Worm (Caenorhabditis elegans) whole organism, L1 larva: Measurements from ENCODE around the gene Y15E3A.4.

Experiments used
- F16B12.6 ChIP-seq: fragments of 150-350 bp; optimal IDR thresholded peaks from 2 replicates; lab custom pipeline; 2014; ENCODE audit warnings: missing biosample characterization, missing genetic modification characterization
- Y116A8C.19 ChIP-seq: sonication (generic microtip); optimal IDR thresholded peaks from 2 replicates; lab custom pipeline; 2016; ENCODE audit warnings: missing compliant biosample characterization, missing genetic modification characterization, borderline replicate concordance
- blmp-1 ChIP-seq: fragments of 150-350 bp; optimal IDR thresholded peaks from 2 replicates; lab custom pipeline; 2014; ENCODE audit warnings: missing biosample characterization, missing genetic modification characterization
- ceh-8 ChIP-seq: fragments of 200-800 bp; sonication (Bioruptor generic); optimal IDR thresholded peaks from 2 replicates; lab custom pipeline; 2018; ENCODE audit warnings: mild to moderate bottlenecking, missing genetic modification characterization, moderate library complexity, missing compliant biosample characterization
- ceh-82 ChIP-seq, 3 experiments: fragments of 150-350 bp in 1 of 3; sonication (generic microtip) in 2 of 3; optimal IDR thresholded peaks; 2 replicates each; lab custom pipeline; 2014 to 2017; ENCODE audit warnings: missing biosample characterization in 3 of 3, missing genetic modification characterization in 3 of 3
- efl-3 ChIP-seq: fragments of 200-800 bp; sonication (Bioruptor generic); optimal IDR thresholded peaks from 2 replicates; lab custom pipeline; 2018; ENCODE audit warnings: mild to moderate bottlenecking, missing genetic modification characterization, missing compliant biosample characterization
- egl-13 ChIP-seq: sonication (generic microtip); optimal IDR thresholded peaks from 2 replicates; lab custom pipeline; 2016; ENCODE audit warnings: missing genotype, missing genetic modification reagents, missing genetic modification characterization, missing compliant biosample characterization
- egl-27 ChIP-seq, 2 experiments: fragments of 150-350 bp in 1 of 2; sonication (generic microtip); optimal IDR thresholded peaks; 3 replicates each; lab custom pipeline; 2017 to 2018; ENCODE audit warnings: missing biosample characterization in 2 of 2, missing genetic modification characterization in 2 of 2, missing genetic modification reagents in 2 of 2
- ets-5 ChIP-seq: fragments of 200-800 bp; sonication (Bioruptor generic); IDR thresholded peaks from 2 replicates; pipeline ENCODE4 v1.3.6; 2022; ENCODE audit warnings: missing genetic modification characterization, missing compliant biosample characterization
- fkh-8 ChIP-seq: sonication (generic microtip); optimal IDR thresholded peaks from 2 replicates; lab custom pipeline; 2016; ENCODE audit warnings: mild to moderate bottlenecking, missing genetic modification characterization, missing compliant biosample characterization
- grh-1 ChIP-seq: fragments of 200-800 bp; sonication (Bioruptor generic); IDR thresholded peaks from 2 replicates; pipeline ENCODE4 v1.3.6; 2022; ENCODE audit warnings: missing genetic modification reagents, missing genetic modification characterization, missing compliant biosample characterization
- hlh-17 ChIP-seq: fragments of 200-800 bp; sonication (Bioruptor generic); optimal IDR thresholded peaks from 2 replicates; lab custom pipeline; 2018; ENCODE audit warnings: missing genetic modification characterization, mild to moderate bottlenecking, missing compliant biosample characterization, moderate library complexity, borderline replicate concordance
- hpl-2 ChIP-seq: fragments of 150-350 bp; optimal IDR thresholded peaks from 2 replicates; lab custom pipeline; 2014; ENCODE audit warnings: missing biosample characterization, missing genetic modification reagents, missing genetic modification characterization
- irx-1 ChIP-seq: sonication (generic microtip); optimal IDR thresholded peaks from 2 replicates; lab custom pipeline; 2016; ENCODE audit warnings: missing genetic modification characterization, missing compliant biosample characterization
- jun-1 ChIP-seq: fragments of 150-350 bp; optimal IDR thresholded peaks from 2 replicates; lab custom pipeline; 2014; ENCODE audit warnings: missing biosample characterization, missing genetic modification reagents, missing genetic modification characterization
- lin-13 ChIP-seq: fragments of 150-350 bp; optimal IDR thresholded peaks from 2 replicates; lab custom pipeline; 2014; ENCODE audit warnings: missing biosample characterization, missing genetic modification reagents, missing genetic modification characterization
- lin-14 ChIP-seq: fragments of 200-800 bp; sonication (Bioruptor generic); optimal IDR thresholded peaks from 2 replicates; lab custom pipeline; 2018; ENCODE audit warnings: mild to moderate bottlenecking, missing genetic modification characterization, moderate library complexity, missing compliant biosample characterization
- lin-15B ChIP-seq: fragments of 150-350 bp; sonication (generic microtip); optimal IDR thresholded peaks from 3 replicates; lab custom pipeline; 2014; ENCODE audit warnings: missing biosample characterization, missing genetic modification characterization
- lin-35 ChIP-seq, 2 experiments: fragments of 150-350 bp; optimal IDR thresholded peaks; 2 replicates each; lab custom pipeline; 2014; ENCODE audit warnings: missing biosample characterization in 2 of 2, missing genetic modification characterization in 2 of 2, missing genetic modification reagents in 2 of 2
- nhr-12 ChIP-seq: sonication (generic microtip); optimal IDR thresholded peaks from 2 replicates; lab custom pipeline; 2017; ENCODE audit warnings: missing biosample characterization, missing genetic modification characterization
- nhr-20 ChIP-seq: sonication (generic microtip); optimal IDR thresholded peaks from 2 replicates; lab custom pipeline; 2016; ENCODE audit warnings: mild to moderate bottlenecking, missing genetic modification characterization, missing compliant biosample characterization
- nhr-71 ChIP-seq: sonication (generic microtip); optimal IDR thresholded peaks from 2 replicates; lab custom pipeline; 2016; ENCODE audit warnings: mild to moderate bottlenecking, missing genetic modification characterization, moderate library complexity, missing compliant biosample characterization
- nhr-77 ChIP-seq: fragments of 150-350 bp; optimal IDR thresholded peaks from 2 replicates; lab custom pipeline; 2014; ENCODE audit warnings: missing biosample characterization, missing genetic modification characterization
- nhr-85 ChIP-seq: sonication (generic microtip); peaks from one replicate; lab custom pipeline; 2016; ENCODE audit warnings: missing genetic modification characterization, inconsistent platforms, missing compliant biosample characterization
- nhr-90 ChIP-seq: sonication (generic microtip); optimal IDR thresholded peaks from 2 replicates; lab custom pipeline; 2016; ENCODE audit warnings: mild to moderate bottlenecking, missing genetic modification characterization, missing compliant biosample characterization; ENCODE audit not compliant: poor library complexity
- pag-3 ChIP-seq: sonication (generic microtip); optimal IDR thresholded peaks from 2 replicates; lab custom pipeline; 2017; ENCODE audit warnings: missing genetic modification characterization, mild to moderate bottlenecking, missing compliant biosample characterization, antibody characterized with exemption, borderline replicate concordance; ENCODE audit not compliant: insufficient read depth
- pax-3 ChIP-seq: fragments of 200-800 bp; sonication (Bioruptor generic); optimal IDR thresholded peaks from 2 replicates; lab custom pipeline; 2018; ENCODE audit warnings: mild to moderate bottlenecking, missing genetic modification characterization, moderate library complexity, missing compliant biosample characterization
- snpc-4 ChIP-seq: fragments of 150-350 bp; optimal IDR thresholded peaks from 2 replicates; lab custom pipeline; 2014; ENCODE audit warnings: missing biosample characterization, missing genetic modification characterization
- snu-23 ChIP-seq: sonication (generic microtip); optimal IDR thresholded peaks from 2 replicates; lab custom pipeline; 2016; ENCODE audit warnings: missing genetic modification characterization, missing compliant biosample characterization
- sptf-1 ChIP-seq: fragments of 150-350 bp; optimal IDR thresholded peaks from 2 replicates; lab custom pipeline; 2014; ENCODE audit warnings: missing biosample characterization, missing genetic modification characterization
- tbx-2 ChIP-seq: sonication (generic microtip); optimal IDR thresholded peaks from 2 replicates; lab custom pipeline; 2016; ENCODE audit warnings: missing genetic modification characterization, missing compliant biosample characterization
- tlp-1 ChIP-seq: fragments of 150-350 bp; optimal IDR thresholded peaks from 2 replicates; lab custom pipeline; 2014; ENCODE audit warnings: missing biosample characterization, missing genetic modification characterization
- unc-130 ChIP-seq: fragments of 150-350 bp; optimal IDR thresholded peaks from 2 replicates; lab custom pipeline; 2017; ENCODE audit warnings: missing biosample characterization, missing genetic modification characterization, inconsistent platforms
- unc-30 ChIP-seq: sonication (generic microtip); optimal IDR thresholded peaks from 2 replicates; lab custom pipeline; 2017; ENCODE audit warnings: missing biosample characterization, missing genetic modification characterization
- unc-62 ChIP-seq: fragments of 150-350 bp; optimal IDR thresholded peaks from 2 replicates; lab custom pipeline; 2014; ENCODE audit warnings: missing biosample characterization, missing genetic modification reagents, missing genetic modification characterization
- vab-15 ChIP-seq: sonication (generic microtip); optimal IDR thresholded peaks from 2 replicates; lab custom pipeline; 2017; ENCODE audit warnings: missing genotype, mild to moderate bottlenecking, missing genetic modification characterization, missing compliant biosample characterization
- zag-1 ChIP-seq: fragments of 150-350 bp; optimal IDR thresholded peaks from 2 replicates; lab custom pipeline; 2014; ENCODE audit warnings: missing biosample characterization, missing genetic modification characterization

The Y15E3A.4 gene

DNA sequence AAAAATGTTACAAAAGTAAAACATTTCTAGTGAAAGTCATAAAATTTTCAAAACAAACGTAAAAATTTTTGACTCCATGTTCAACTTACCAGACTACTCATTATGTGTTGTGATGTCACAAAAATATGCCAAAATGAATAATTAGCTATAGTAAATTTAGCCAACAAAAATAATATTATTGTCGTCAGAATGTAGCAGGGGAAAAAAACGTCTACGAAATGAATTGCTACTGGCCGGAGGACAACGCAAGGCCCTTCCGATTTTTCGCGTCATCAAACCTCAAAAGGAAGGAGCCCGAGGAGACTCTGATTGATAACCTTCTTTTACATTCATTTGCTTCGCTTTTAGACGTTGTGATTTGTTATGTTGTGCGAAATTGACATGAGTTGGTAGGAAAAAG is 27.9 kb upstream of the Y15E3A.4 start, which contains the start of gene ser-2:
Gene ser-2 (minus strand): TSS at position 101 of the 400 bp plus-strand sequence.
- TF ChIP-seq unc-30 (no peak), unc-130 (tag; lab: Kevin White, UChicago) (no peak), lin-35 (GFP tag; optimal IDR thresholded peaks at IDR 0.05; lab: Kevin White, UChicago) (no peak), nhr-71 (tag; lab: Kevin White, UChicago) (no peak), pag-3 (no peak), nhr-20 (tag; lab: Kevin White, UChicago) (no peak), blmp-1 (tag; lab: Kevin White, UChicago) (no peak), jun-1 (tag; lab: Kevin White, UChicago) (no peak), tbx-2 (tag; lab: Kevin White, UChicago) (no peak), efl-3 (no peak), Y116A8C.19 (tag; lab: Kevin White, UChicago) (no peak), irx-1 (no peak)
- TF ChIP-seq, all 84 proteins: peak for 0

DNA sequence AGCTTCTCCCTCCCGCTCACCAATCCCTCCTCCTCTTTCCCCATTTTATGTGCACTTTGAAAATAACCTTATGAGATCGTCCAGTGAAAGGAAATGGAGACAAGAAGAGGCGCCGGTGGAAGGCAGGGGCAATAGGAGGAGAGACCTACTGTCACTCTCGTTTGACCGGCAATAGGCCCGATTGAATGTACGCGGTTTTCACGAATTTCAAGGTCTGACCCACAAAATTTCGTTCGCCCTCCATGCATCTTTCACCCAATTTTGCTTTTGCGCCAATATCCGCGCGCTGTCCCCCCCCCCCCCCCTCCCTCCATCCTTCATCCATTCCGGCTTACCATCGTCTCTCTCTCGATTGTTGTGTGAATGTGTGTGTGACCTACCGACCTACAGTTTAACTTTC is 23.1 kb upstream of the Y15E3A.4 start:
- no peak for TF ChIP-seq sptf-1 (tag; lab: Kevin White, UChicago)
- peak; percentile 29 for TF ChIP-seq nhr-85 (tag; lab: Kevin White, UChicago)
- peak; percentile 84 for TF ChIP-seq blmp-1 (tag; lab: Kevin White, UChicago)

DNA sequence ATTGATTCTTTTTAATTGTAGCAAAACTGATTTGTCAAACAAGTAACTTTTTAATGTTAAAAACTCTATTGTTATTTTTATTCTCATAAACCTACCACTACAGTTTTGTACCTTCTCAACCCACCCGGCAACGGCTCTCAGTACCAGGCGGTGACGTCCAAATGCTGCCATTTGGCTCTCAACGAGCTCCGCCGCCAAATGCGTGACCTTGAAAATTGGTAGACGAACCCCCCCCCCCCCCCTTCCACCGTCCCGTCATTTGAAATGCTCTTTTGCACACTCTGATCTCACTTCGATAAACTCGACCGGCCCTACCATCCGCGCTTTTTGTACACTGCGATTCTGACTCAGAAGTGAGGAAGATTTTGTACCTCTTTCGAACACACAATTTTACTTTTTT is 22.1 kb upstream of the Y15E3A.4 start:
- TF ChIP-seq nhr-71 (tag; lab: Kevin White, UChicago), result no peak
- TF ChIP-seq, all 84 proteins: peak for 0

- TF ChIP-seq nhr-77 (tag; lab: Kevin White, UChicago) (no peak), egl-27 (tag; optimal IDR thresholded peaks at IDR 0.05; lab: Kevin White, UChicago) (no peak), pax-3 (no peak), fkh-8 (tag; lab: Kevin White, UChicago) (no peak)
Measured at ce11 chrX:15309138-15309537, 21.6 kb upstream of the Y15E3A.4 start, which contains the start of gene nhr-91. nhr-91 (plus strand) TSS chrX:15309369.

DNA sequence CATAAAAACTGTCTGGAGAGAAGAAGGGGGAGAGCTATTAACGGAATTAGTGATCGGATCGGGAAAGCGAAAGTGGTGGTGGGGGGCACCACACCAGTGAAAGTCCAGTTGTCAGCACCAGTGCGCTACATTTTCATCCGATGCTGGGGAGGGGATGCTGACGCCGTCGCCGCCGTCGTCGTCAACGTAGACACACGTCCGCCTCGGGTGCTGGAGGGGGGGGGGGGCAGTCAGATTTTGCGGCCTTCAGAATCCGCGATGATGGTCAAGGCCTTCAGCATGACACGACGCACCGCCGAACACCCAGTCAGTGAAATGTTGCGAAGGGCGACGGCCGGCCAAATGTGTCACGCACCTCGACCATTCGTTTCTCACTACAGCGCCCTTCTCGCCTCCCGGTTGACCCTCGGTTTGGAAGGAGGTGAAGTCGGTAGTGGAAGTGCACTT is 20.4 kb upstream of the Y15E3A.4 start:
- no peak for TF ChIP-seq vab-15
- peak; percentile 73 for TF ChIP-seq nhr-85 (tag; lab: Kevin White, UChicago)
- no peak for TF ChIP-seq ceh-82 (tag; optimal IDR thresholded peaks at IDR 0.05; lab: Kevin White, UChicago)
- TF ChIP-seq blmp-1 (tag; lab: Kevin White, UChicago), result peak; percentile 100
- no peak for TF ChIP-seq nhr-12 (tag; lab: Kevin White, UChicago)
- TF ChIP-seq Y116A8C.19 (tag; lab: Kevin White, UChicago), result no peak
- TF ChIP-seq lin-14 (GFP tag; lab: Kevin White, UChicago), result peak; percentile 53
- TF ChIP-seq grh-1 (GFP tag; lab: Robert Waterston, UW), result peak; percentile 32; the same call in 1 of the 2 replicates
- no peak for TF ChIP-seq nhr-20 (tag; lab: Kevin White, UChicago)
- no peak for TF ChIP-seq hlh-17
- no peak for TF ChIP-seq nhr-90 (tag; lab: Kevin White, UChicago)
- no peak for TF ChIP-seq lin-15B

ce11 chrX:15310986-15311385 is 19.8 kb upstream of the Y15E3A.4 start:
- TF ChIP-seq snpc-4 (tag; lab: Kevin White, UChicago) (no peak), egl-13 (tag; lab: Kevin White, UChicago) (no peak), Y116A8C.19 (tag; lab: Kevin White, UChicago) (no peak), snu-23 (no peak), egl-27 (tag; optimal IDR thresholded peaks at IDR 0.05; lab: Kevin White, UChicago) (no peak), ceh-82 (tag; optimal IDR thresholded peaks at IDR 0.05; lab: Kevin White, UChicago) (no peak), lin-13 (GFP tag; lab: Kevin White, UChicago) (no peak), pax-3 (no peak), ceh-8 (GFP tag; lab: Kevin White, UChicago) (no peak), zag-1 (no peak), unc-62 (GFP tag; lab: Kevin White, UChicago) (no peak), lin-14 (GFP tag; lab: Kevin White, UChicago) (no peak), F16B12.6 (tag; lab: Kevin White, UChicago) (no peak), hpl-2 (GFP tag; lab: Kevin White, UChicago) (no peak), ets-5 (GFP tag; lab: Robert Waterston, UW) (no peak), tlp-1 (no peak), hlh-17 (no peak)
- TF ChIP-seq, all 84 proteins: peak for 0
